Worm (Caenorhabditis elegans): Measurements from ENCODE around the gene C27A7.5.

Gene C27A7.5

DNA sequence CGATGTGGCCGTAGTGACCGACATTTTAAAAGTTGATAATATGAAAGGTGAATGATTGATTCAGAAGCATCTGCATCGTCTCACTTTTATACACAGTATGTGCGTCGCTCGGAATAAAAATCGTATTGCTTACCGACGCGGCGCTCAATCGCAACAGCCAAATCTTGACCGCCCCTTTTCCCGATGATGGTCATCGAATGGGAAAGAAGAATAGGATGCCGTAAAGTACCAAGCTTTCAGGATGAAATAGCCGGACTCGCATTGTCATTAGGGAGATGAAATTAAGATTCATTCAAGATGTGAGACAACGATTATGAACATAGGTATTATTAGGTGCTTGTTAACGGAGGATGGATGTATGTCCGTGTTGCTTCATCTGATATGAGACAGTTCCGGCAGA is 36.4 kb upstream of the C27A7.5 start, which contains the start of gene lon-3:
Gene lon-3, minus strand, starts transcription at position 101 of the 400 bp plus-strand sequence.
- no peak for TF ChIP-seq ces-1 (GFP tag; optimal IDR thresholded peaks at IDR 0.05)
- TF ChIP-seq swsn-7 (tag; optimal IDR thresholded peaks at IDR 0.05) = no peak
- TF ChIP-seq aha-1 (tag; optimal IDR thresholded peaks at IDR 0.05) = no peak
- TF ChIP-seq dpl-1 (GFP tag; optimal IDR thresholded peaks at IDR 0.05) = no peak
- TF ChIP-seq pag-3 (tag; optimal IDR thresholded peaks at IDR 0.05; ENCODE audit: borderline replicate concordance, insufficient read depth) = no peak
- no peak for TF ChIP-seq ztf-11 (tag; optimal IDR thresholded peaks at IDR 0.05)

DNA sequence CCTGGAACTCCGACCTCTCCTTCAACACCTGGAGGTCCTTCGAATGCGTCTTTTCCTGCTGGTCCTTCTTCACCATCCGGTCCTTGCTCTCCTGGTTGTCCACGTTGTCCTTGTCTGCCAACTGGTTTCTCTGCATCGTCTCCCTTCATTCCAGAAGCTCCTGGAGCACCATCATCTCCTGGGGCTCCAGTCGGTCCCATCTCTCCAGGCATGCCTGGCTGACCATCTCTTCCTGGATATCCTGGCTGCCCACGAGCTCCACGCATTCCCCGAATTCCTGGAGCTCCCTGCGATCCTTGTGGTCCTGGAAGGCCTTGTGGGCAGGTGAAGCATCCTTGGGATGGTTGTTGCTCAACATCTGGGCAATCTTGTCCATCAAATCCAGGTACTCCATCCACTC is 35.6 kb upstream of the C27A7.5 start:
- TF ChIP-seq rnt-1 (tag; optimal IDR thresholded peaks at IDR 0.05) (no peak), zag-1 (tag; optimal IDR thresholded peaks at IDR 0.05) (no peak), vab-15 (tag; optimal IDR thresholded peaks at IDR 0.05) (no peak), sptf-1 (tag; optimal IDR thresholded peaks at IDR 0.05) (no peak), snpc-4 (tag; optimal IDR thresholded peaks at IDR 0.05) (no peak), nhr-77 (tag; optimal IDR thresholded peaks at IDR 0.05) (no peak), elt-3 (tag; optimal IDR thresholded peaks at IDR 0.05) (no peak), Y116A8C.19 (tag; optimal IDR thresholded peaks at IDR 0.05; ENCODE audit: borderline replicate concordance) (no peak), egl-13 (tag; optimal IDR thresholded peaks at IDR 0.05) (no peak)

DNA sequence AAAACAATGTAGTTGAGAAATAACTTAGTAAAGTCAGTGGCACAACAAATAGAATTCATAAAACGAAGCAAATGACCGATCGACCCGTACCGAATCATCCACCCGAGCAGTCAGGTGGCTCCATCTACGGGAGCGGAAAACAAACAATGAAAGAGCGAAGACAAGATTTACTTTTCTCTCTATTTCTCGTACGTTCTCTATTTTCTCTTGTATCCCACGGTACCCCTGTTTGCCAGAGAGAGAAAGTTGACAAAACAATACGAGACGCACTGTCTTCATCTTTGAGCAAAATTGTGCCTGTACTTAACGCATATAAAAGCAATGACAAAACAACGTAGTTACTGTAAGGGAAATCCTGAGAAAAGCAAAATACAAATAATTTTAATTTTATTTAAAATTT is 34.5 kb upstream of the C27A7.5 start:
- TF ChIP-seq lin-35 (GFP tag; optimal IDR thresholded peaks at IDR 0.05) (no peak), nhr-77 (tag; optimal IDR thresholded peaks at IDR 0.05) (no peak), hpl-2 (GFP tag; optimal IDR thresholded peaks at IDR 0.05) (no peak), ztf-4 (tag; optimal IDR thresholded peaks at IDR 0.05) (no peak), lin-14 (GFP tag; optimal IDR thresholded peaks at IDR 0.05) (peak; percentile 19), fkh-10 (GFP tag; optimal IDR thresholded peaks at IDR 0.05) (no peak), unc-30 (tag; optimal IDR thresholded peaks at IDR 0.05) (no peak), efl-1 (optimal IDR thresholded peaks at IDR 0.05) (no peak), efl-1 (GFP tag; optimal IDR thresholded peaks at IDR 0.05 in 1 of 2) (peak in 1 of 2 experiments; percentile 56), efl-3 (GFP tag; optimal IDR thresholded peaks at IDR 0.05) (no peak), lin-15B (tag; optimal IDR thresholded peaks at IDR 0.05) (no peak), sox-4 (tag; optimal IDR thresholded peaks at IDR 0.05) (no peak)

ce11 chrV:12195845-12196244 is 33.7 kb upstream of the C27A7.5 start, which contains the start of gene ZK836.3:
Gene ZK836.3, minus strand, starts transcription at chrV:12195945.
- no peak for TF ChIP-seq efl-1 (optimal IDR thresholded peaks at IDR 0.05)
- TF ChIP-seq efl-1 (GFP tag; optimal IDR thresholded peaks at IDR 0.05 in 1 of 2) = peak in 1 of 2 experiments; percentile 30
- no peak for TF ChIP-seq ztf-11 (tag; optimal IDR thresholded peaks at IDR 0.05)

DNA sequence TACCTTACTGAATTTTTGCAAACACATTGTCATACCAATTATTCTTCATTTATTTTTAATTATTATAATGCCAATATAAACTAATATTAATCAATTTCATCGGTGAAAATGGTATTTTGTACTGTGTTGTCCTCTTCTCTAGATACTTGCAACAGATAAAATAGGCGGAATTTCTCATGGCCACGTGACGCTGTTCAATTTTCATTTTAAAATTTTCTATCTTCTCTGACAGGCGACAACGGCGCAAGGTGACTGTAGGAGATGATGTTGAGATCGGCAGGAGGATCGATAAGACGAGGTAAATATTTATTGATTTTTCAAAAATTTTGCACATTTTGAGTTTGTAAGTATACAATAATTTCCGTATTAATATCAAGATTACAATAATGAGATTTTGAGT is 32.2 kb upstream of the C27A7.5 start, which contains the start of gene ogdh-2:
Gene ogdh-2, plus strand, starts transcription at position 233 of the 400 bp plus-strand sequence.
- TF ChIP-seq lsy-2 (tag; optimal IDR thresholded peaks at IDR 0.05) (peak; percentile 5 to 6), mdl-1 (tag; optimal IDR thresholded peaks at IDR 0.05) (peak in 1 of 2 experiments; percentile 39), alr-1 (tag; optimal IDR thresholded peaks at IDR 0.05; ENCODE audit: borderline replicate concordance) (no peak), lin-14 (GFP tag; optimal IDR thresholded peaks at IDR 0.05) (peak; percentile 67), fkh-10 (GFP tag; optimal IDR thresholded peaks at IDR 0.05) (no peak), mep-1 (tag; optimal IDR thresholded peaks at IDR 0.05) (peak; percentile 47), pag-3 (tag; optimal IDR thresholded peaks at IDR 0.05; ENCODE audit: borderline replicate concordance, insufficient read depth) (no peak), snu-23 (GFP tag; optimal IDR thresholded peaks at IDR 0.05) (peak; percentile 48), dpl-1 (GFP tag; optimal IDR thresholded peaks at IDR 0.05) (peak in 1 of 3 experiments; percentile 7), ceh-82 (tag; optimal IDR thresholded peaks at IDR 0.05) (no peak), lin-39 (tag; optimal IDR thresholded peaks at IDR 0.05) (no peak), unc-86 (tag; optimal IDR thresholded peaks at IDR 0.05) (no peak), nhr-71 (tag; optimal IDR thresholded peaks at IDR 0.05) (peak; percentile 39), fkh-8 (tag; optimal IDR thresholded peaks at IDR 0.05) (no peak), nhr-20 (tag; optimal IDR thresholded peaks at IDR 0.05) (peak; percentile 65), nhr-90 (tag; optimal IDR thresholded peaks at IDR 0.05; ENCODE audit: poor library complexity) (peak; percentile 16), elt-3 (tag; optimal IDR thresholded peaks at IDR 0.05) (peak in 1 of 6 experiments; percentile 73), blmp-1 (tag; optimal IDR thresholded peaks at IDR 0.05) (peak; percentile 85), nhr-85 (tag) (peak; percentile 77)
